Fruit fly (Drosophila melanogaster) whole organism, embryonic: ENCODE measurements around the gene CG34008.

ENCODE experiments used
- Antp ChIP-seq: fragments of 200-800 bp; sonication (Bioruptor generic); optimal IDR thresholded peaks from 3 replicates; lab custom pipeline; 2016; ENCODE audit warnings: missing biosample characterization, missing genetic modification characterization
- B-H2 ChIP-seq: fragments of 200-800 bp; sonication (Bioruptor generic); optimal IDR thresholded peaks from 2 replicates; lab custom pipeline; 2018; ENCODE audit warnings: missing biosample characterization, mild to moderate bottlenecking, missing genetic modification characterization
- CG10147 ChIP-seq: fragments of 200-800 bp; sonication (Bioruptor generic); optimal IDR thresholded peaks from 2 replicates; lab custom pipeline; 2019; ENCODE audit warnings: missing biosample characterization, mild to moderate bottlenecking, missing genetic modification characterization, moderate library complexity
- CG10267 ChIP-seq: fragments of 200-800 bp; sonication (Bioruptor generic); optimal IDR thresholded peaks from 2 replicates; lab custom pipeline; 2018; ENCODE audit warnings: missing biosample characterization, mild to moderate bottlenecking, missing genetic modification characterization, moderate library complexity
- CG12299 ChIP-seq: fragments of 200-800 bp; sonication (Bioruptor generic); optimal IDR thresholded peaks from 2 replicates; lab custom pipeline; 2018; ENCODE audit warnings: missing biosample characterization, mild to moderate bottlenecking, missing genetic modification characterization
- CG14014 ChIP-seq: fragments of 200-800 bp; sonication (Bioruptor generic); IDR thresholded peaks from 2 replicates; pipeline ENCODE4 v1.3.6; 2022; ENCODE audit warnings: missing biosample characterization, missing genetic modification characterization
- CG14050 ChIP-seq: fragments of 200-800 bp; sonication (Bioruptor generic); IDR thresholded peaks from 3 replicates; pipeline ENCODE4 v1.3.6; 2022; ENCODE audit warnings: missing biosample characterization, missing genetic modification characterization
- CG17361 ChIP-seq: fragments of 200-800 bp; sonication (Bioruptor generic); IDR thresholded peaks from 3 replicates; pipeline ENCODE4 v1.3.6; 2022; ENCODE audit warnings: missing biosample characterization, missing genetic modification characterization
- CG18619 ChIP-seq: fragments of 200-800 bp; sonication (Bioruptor generic); optimal IDR thresholded peaks from 3 replicates; lab custom pipeline; 2017; ENCODE audit warnings: missing biosample characterization, mild to moderate bottlenecking, missing genetic modification characterization
- CG4424 ChIP-seq: fragments of 200-800 bp; sonication (Bioruptor generic); optimal IDR thresholded peaks from 3 replicates; lab custom pipeline; 2016; ENCODE audit warnings: missing biosample characterization, missing genetic modification characterization
- CG6254 ChIP-seq: fragments of 200-800 bp; sonication (Bioruptor generic); optimal IDR thresholded peaks from 3 replicates; lab custom pipeline; 2017; ENCODE audit warnings: mild to moderate bottlenecking, missing biosample characterization, missing genetic modification reagents, missing genetic modification characterization
- CG7357 ChIP-seq: fragments of 200-800 bp; sonication (Bioruptor generic); IDR thresholded peaks from 3 replicates; pipeline ENCODE4 v1.3.6; 2022; ENCODE audit warnings: missing biosample characterization, missing genetic modification characterization
- CG8089 ChIP-seq: fragments of 200-800 bp; sonication (Bioruptor generic); optimal IDR thresholded peaks from 3 replicates; lab custom pipeline; 2016; ENCODE audit warnings: missing biosample characterization, missing genetic modification characterization
- CHES-1-like ChIP-seq: fragments of 200-800 bp; sonication (Bioruptor generic); optimal IDR thresholded peaks from 2 replicates; lab custom pipeline; 2016; ENCODE audit warnings: missing biosample characterization, missing genetic modification characterization
- Chrac-16 ChIP-seq: fragments of 200-800 bp; sonication (Bioruptor generic); optimal IDR thresholded peaks from 3 replicates; lab custom pipeline; 2016; ENCODE audit warnings: missing biosample characterization, missing genetic modification characterization
- Dll ChIP-seq: fragments of 200-800 bp; sonication (Bioruptor generic); IDR thresholded peaks from 4 replicates; pipeline ENCODE4 v1.3.6; 2022; ENCODE audit warnings: missing biosample characterization, missing genetic modification characterization; ENCODE audit not compliant: partially characterized antibody
- Dref ChIP-seq: fragments of 200-800 bp; sonication (Bioruptor generic); IDR thresholded peaks from 2 replicates; pipeline ENCODE4 v1.3.6; 2022; ENCODE audit warnings: missing biosample characterization, missing genetic modification characterization
- Fer3 ChIP-seq: fragments of 200-800 bp; sonication (Bioruptor generic); optimal IDR thresholded peaks from 2 replicates; lab custom pipeline; 2018; ENCODE audit warnings: missing biosample characterization, mild to moderate bottlenecking, missing genetic modification characterization, moderate library complexity
- H15 ChIP-seq: fragments of 200-800 bp; sonication (Bioruptor generic); IDR thresholded peaks from 3 replicates; pipeline ENCODE4 v1.3.6; 2022; ENCODE audit warnings: missing biosample characterization, missing genetic modification characterization
- Hr51 ChIP-seq, 2 experiments: fragments of 200-800 bp; sonication (Bioruptor generic); optimal IDR thresholded peaks; 2 replicates in 1 of 2; 3 replicates in 1 of 2; lab custom pipeline; 2016 to 2018; ENCODE audit warnings: missing biosample characterization in 2 of 2, missing genetic modification characterization in 2 of 2, mild to moderate bottlenecking in 1 of 2, moderate library complexity in 1 of 2
- Hsf ChIP-seq: fragments of 200-800 bp; sonication (Bioruptor generic); optimal IDR thresholded peaks from 3 replicates; lab custom pipeline; 2016; ENCODE audit warnings: missing biosample characterization, missing genetic modification characterization
- Lim3 ChIP-seq: fragments of 200-800 bp; sonication (Bioruptor generic); IDR thresholded peaks from 2 replicates; pipeline ENCODE4 v1.3.6; 2022; ENCODE audit warnings: missing biosample characterization, missing genetic modification characterization
- MBD-R2 ChIP-seq: fragments of 200-800 bp; sonication (Bioruptor generic); IDR thresholded peaks from 2 replicates; pipeline ENCODE4 v1.3.6; 2022; ENCODE audit warnings: missing biosample characterization, missing genetic modification characterization
- Max ChIP-seq: fragments of 200-800 bp; sonication (Bioruptor generic); optimal IDR thresholded peaks from 2 replicates; lab custom pipeline; 2016; ENCODE audit warnings: missing biosample characterization, mild to moderate bottlenecking, missing genetic modification characterization
- Meics ChIP-seq: fragments of 200-800 bp; sonication (Bioruptor generic); optimal IDR thresholded peaks from 2 replicates; lab custom pipeline; 2017; ENCODE audit warnings: missing biosample characterization, mild to moderate bottlenecking, missing genetic modification characterization
- NC2β ChIP-seq: fragments of 200-800 bp; sonication (Bioruptor generic); optimal IDR thresholded peaks from 2 replicates; lab custom pipeline; 2016; ENCODE audit warnings: missing biosample characterization, missing genetic modification characterization
- Neu2 ChIP-seq: fragments of 200-800 bp; sonication (Bioruptor generic); optimal IDR thresholded peaks from 3 replicates; lab custom pipeline; 2016; ENCODE audit warnings: missing biosample characterization, missing genetic modification characterization, borderline replicate concordance
- Nf-YC ChIP-seq: fragments of 200-800 bp; optimal IDR thresholded peaks from 3 replicates; lab custom pipeline; 2019; ENCODE audit warnings: missing biosample characterization, mild to moderate bottlenecking, missing genetic modification characterization, moderate library complexity
- PHDP ChIP-seq: fragments of 200-800 bp; sonication (Bioruptor generic); optimal IDR thresholded peaks from 3 replicates; lab custom pipeline; 2018; ENCODE audit warnings: missing biosample characterization, mild to moderate bottlenecking, missing genetic modification characterization, moderate library complexity
- Rfx ChIP-seq: fragments of 200-800 bp; sonication (Bioruptor generic); IDR thresholded peaks from 2 replicates; pipeline ENCODE4 v1.3.6; 2022; ENCODE audit warnings: missing biosample characterization, missing genetic modification characterization
- Sox100B ChIP-seq: fragments of 200-800 bp; sonication (Bioruptor generic); optimal IDR thresholded peaks from 3 replicates; lab custom pipeline; 2018; ENCODE audit warnings: missing biosample characterization, mild to moderate bottlenecking, missing genetic modification characterization
- TFAM ChIP-seq: fragments of 200-800 bp; sonication (Bioruptor generic); optimal IDR thresholded peaks from 2 replicates; lab custom pipeline; 2017; ENCODE audit warnings: missing biosample characterization, missing genetic modification characterization, inconsistent platforms
- Vsx1 ChIP-seq: fragments of 200-800 bp; sonication (Bioruptor generic); optimal IDR thresholded peaks from 2 replicates; lab custom pipeline; 2017; ENCODE audit warnings: missing biosample characterization, mild to moderate bottlenecking, missing genetic modification characterization, missing genetic modification reagents
- amos ChIP-seq: fragments of 200-800 bp; sonication (Bioruptor generic); IDR thresholded peaks from 2 replicates; pipeline ENCODE4 v1.3.6; 2022; ENCODE audit warnings: missing biosample characterization, missing genetic modification characterization; ENCODE audit not compliant: partially characterized antibody
- ara ChIP-seq: fragments of 200-800 bp; sonication (Bioruptor generic); IDR thresholded peaks from 2 replicates; pipeline ENCODE4 v1.3.6; 2022; ENCODE audit warnings: missing biosample characterization, missing genetic modification characterization
- bowl ChIP-seq: fragments of 200-800 bp; sonication (Bioruptor generic); IDR thresholded peaks from 2 replicates; pipeline ENCODE4 v1.3.6; 2022; ENCODE audit warnings: missing biosample characterization, missing genetic modification characterization
- cad ChIP-seq: fragments of >200 bp; optimal IDR thresholded peaks from 2 replicates; lab custom pipeline; 2017; ENCODE audit warnings: missing biosample characterization, missing genetic modification characterization
- cato ChIP-seq: fragments of 200-800 bp; sonication (Bioruptor generic); optimal IDR thresholded peaks from 2 replicates; lab custom pipeline; 2016; ENCODE audit warnings: missing biosample characterization, missing genetic modification characterization, borderline replicate concordance
- crol ChIP-seq: fragments of 200-800 bp; sonication (Bioruptor generic); IDR thresholded peaks from 2 replicates; pipeline ENCODE4 v1.3.6; 2022; ENCODE audit warnings: missing biosample characterization, missing genetic modification characterization
- danr ChIP-seq: fragments of 200-800 bp; sonication (Bioruptor generic); IDR thresholded peaks from 2 replicates; pipeline ENCODE4 v1.3.6; 2022; ENCODE audit warnings: missing biosample characterization, missing genetic modification characterization
- dati ChIP-seq: fragments of 200-800 bp; sonication (Bioruptor generic); IDR thresholded peaks from 2 replicates; pipeline ENCODE4 v1.3.6; 2022; ENCODE audit warnings: missing biosample characterization, missing genetic modification characterization
- fd96Cb ChIP-seq: fragments of 200-800 bp; sonication (Bioruptor generic); optimal IDR thresholded peaks from 2 replicates; lab custom pipeline; 2018; ENCODE audit warnings: missing biosample characterization, mild to moderate bottlenecking, missing genetic modification characterization, moderate library complexity
- jing ChIP-seq: fragments of 200-800 bp; sonication (Bioruptor generic); optimal IDR thresholded peaks from 2 replicates; lab custom pipeline; 2018; ENCODE audit warnings: missing biosample characterization, mild to moderate bottlenecking, missing genetic modification characterization
- mld ChIP-seq: fragments of 200-800 bp; sonication (Bioruptor generic); IDR thresholded peaks from 3 replicates; pipeline ENCODE4 v1.3.6; 2022; ENCODE audit warnings: missing biosample characterization, missing genetic modification characterization; ENCODE audit not compliant: partially characterized antibody
- org-1 ChIP-seq: fragments of 200-800 bp; sonication (Bioruptor generic); optimal IDR thresholded peaks from 2 replicates; lab custom pipeline; 2017; ENCODE audit warnings: missing biosample characterization, missing genetic modification characterization
- seq ChIP-seq: fragments of 200-800 bp; sonication (Bioruptor generic); IDR thresholded peaks from 2 replicates; pipeline ENCODE4 v1.3.6; 2022; ENCODE audit warnings: missing biosample characterization, missing genetic modification characterization
- sim ChIP-seq: fragments of 200-800 bp; sonication (Bioruptor generic); IDR thresholded peaks from 2 replicates; pipeline ENCODE4 v1.3.6; 2022; ENCODE audit warnings: missing biosample characterization, missing genetic modification characterization
- sr ChIP-seq: fragments of 200-800 bp; sonication (Bioruptor generic); IDR thresholded peaks from 3 replicates; pipeline ENCODE4 v1.3.6; 2022; ENCODE audit warnings: missing biosample characterization, missing genetic modification characterization
- tgo ChIP-seq: fragments of 200-800 bp; sonication (Bioruptor generic); IDR thresholded peaks from 3 replicates; pipeline ENCODE4 v1.3.6; 2022; ENCODE audit warnings: missing biosample characterization, missing genetic modification characterization
- trh ChIP-seq: fragments of 200-800 bp; sonication (Bioruptor generic); optimal IDR thresholded peaks from 2 replicates; lab custom pipeline; 2016; ENCODE audit warnings: missing biosample characterization, missing genetic modification characterization
- wek ChIP-seq: fragments of 200-800 bp; sonication (Bioruptor generic); optimal IDR thresholded peaks from 3 replicates; lab custom pipeline; 2018; ENCODE audit warnings: missing biosample characterization, mild to moderate bottlenecking, missing genetic modification characterization, moderate library complexity

The CG34008 gene

dm6 chr3R:20579816-20580215, 1.5 kb downstream of the CG34008 start, which contains the start of the genes EloB and Srp14 (continued):
- TF ChIP-seq Vsx1 (no peak), dati (GFP tag; lab: Robert Waterston, UW) (no peak), Antp (peak; percentile 83), CG4424 (GFP tag; lab: Kevin White, UChicago) (peak; percentile 84), amos (GFP tag; lab: Robert Waterston, UW) (peak; percentile 97), bowl (GFP tag; lab: Robert Waterston, UW) (peak; percentile 18; the same call in 1 of the 2 replicates), fd96Cb (tag; lab: Kevin White, UChicago) (peak; percentile 62), Hsf (peak; percentile 89), sim (GFP tag; lab: Robert Waterston, UW) (no peak), Chrac-16 (GFP tag; lab: Kevin White, UChicago) (peak; percentile 84), CG12299 (peak; percentile 81), Sox100B (GFP tag; lab: Kevin White, UChicago) (no peak), B-H2 (peak; percentile 90), trh (peak; percentile 26), Lim3 (GFP tag; lab: Robert Waterston, UW) (no peak), org-1 (GFP tag; lab: Kevin White, UChicago) (peak; percentile 1), Dll (GFP tag; lab: Robert Waterston, UW) (peak; percentile 99), Rfx (peak; percentile 92), cato (peak; percentile 55), Nf-YC (tag; lab: Kevin White, UChicago) (peak; percentile 80), Fer3 (peak; percentile 84), Hr51 (GFP tag; optimal IDR thresholded peaks at IDR 0.05; lab: Kevin White, UChicago) (peak; percentile 75 to 79), tgo (GFP tag; lab: Robert Waterston, UW) (peak; percentile 66), CG10147 (GFP tag; lab: Kevin White, UChicago) (peak; percentile 84), crol (GFP tag; lab: Robert Waterston, UW) (peak; percentile 52; the same call in 1 of the 2 replicates), NC2β (peak; percentile 86), CG14050 (GFP tag; lab: Robert Waterston, UW) (peak; percentile 48; the same call in 2 of the 3 replicates), ara (GFP tag; lab: Robert Waterston, UW) (peak; percentile 72), PHDP (tag; lab: Kevin White, UChicago) (peak; percentile 85), Max (GFP tag; lab: Kevin White, UChicago) (peak; percentile 79), CG17361 (GFP tag; lab: Robert Waterston, UW) (peak; percentile 83), MBD-R2 (GFP tag; lab: Robert Waterston, UW) (peak; percentile 90), jing (GFP tag; lab: Kevin White, UChicago) (no peak), CG10267 (tag; lab: Kevin White, UChicago) (peak; percentile 83), H15 (GFP tag; lab: Robert Waterston, UW) (peak; percentile 72), CG18619 (GFP tag; lab: Kevin White, UChicago) (peak; percentile 73), CG8089 (GFP tag; lab: Kevin White, UChicago) (peak; percentile 60), CG7357 (GFP tag; lab: Robert Waterston, UW) (peak; percentile 71; the same call in 1 of the 3 replicates), CG14014 (peak; percentile 79), wek (GFP tag; lab: Kevin White, UChicago) (peak; percentile 28), Dref (peak; percentile 95), cad (GFP tag; lab: Kevin White, UChicago) (no peak), danr (GFP tag; lab: Robert Waterston, UW) (peak; percentile 55), Meics (GFP tag; lab: Kevin White, UChicago) (peak; percentile 81), CG6254 (GFP tag; lab: Kevin White, UChicago) (no peak), mld (GFP tag; lab: Robert Waterston, UW) (peak; percentile 92), sr (GFP tag; lab: Robert Waterston, UW) (0 out of 3 replicates have a peak, but pooled peaks have one; percentile 23), seq (GFP tag; lab: Robert Waterston, UW) (peak; percentile 74), TFAM (GFP tag; lab: Kevin White, UChicago) (peak; percentile 69), Neu2 (GFP tag; lab: Kevin White, UChicago) (no peak), CHES-1-like (GFP tag; lab: Kevin White, UChicago) (peak; percentile 86)
